Fruit fly (Drosophila melanogaster) whole organism, wandering third instar larva: ENCODE results near the gene CG7950.

ENCODE experiments used
- Abd-B ChIP-seq: fragments of >200 bp; optimal IDR thresholded peaks from 2 replicates; lab custom pipeline; 2017; ENCODE audit warnings: missing biosample characterization, missing genetic modification characterization
- Dfd ChIP-seq: fragments of >200 bp; optimal IDR thresholded peaks from 2 replicates; lab custom pipeline; 2017; ENCODE audit warnings: missing biosample characterization, missing genetic modification characterization
- Dif ChIP-seq: fragments of 200-275, 200-300 bp; sonication (Bioruptor generic); optimal IDR thresholded peaks from 2 replicates; lab custom pipeline; 2018; ENCODE audit warnings: missing biosample characterization, missing genetic modification characterization; ENCODE audit not compliant: partially characterized antibody
- HLH106 ChIP-seq: fragments of 200-800 bp; optimal IDR thresholded peaks from 3 replicates; lab custom pipeline; 2019; ENCODE audit warnings: missing biosample characterization, mild to moderate bottlenecking, missing genetic modification characterization, moderate library complexity
- brk ChIP-seq: fragments of 200-800 bp; sonication (Bioruptor generic); optimal IDR thresholded peaks from 2 replicates; lab custom pipeline; 2016; ENCODE audit warnings: missing biosample characterization, mild to moderate bottlenecking, missing genetic modification characterization
- dl ChIP-seq, 2 experiments: fragments of 175-275, 200-275 bp in 1 of 2; fragments of 200-275 bp in 1 of 2; sonication (Bioruptor generic); optimal IDR thresholded peaks; lab custom pipeline; 2018; ENCODE audit warnings: mild to moderate bottlenecking in 2 of 2, missing biosample characterization in 2 of 2, missing genetic modification characterization in 2 of 2, moderate library complexity in 2 of 2; ENCODE audit not compliant: partially characterized antibody in 2 of 2, insufficient read depth in 1 of 2
- ey ChIP-seq: fragments of 200-800 bp; sonication (Bioruptor generic); optimal IDR thresholded peaks from 2 replicates; lab custom pipeline; 2016; ENCODE audit warnings: missing biosample characterization, missing genetic modification characterization
- h ChIP-seq: fragments of 200-800 bp; sonication (Bioruptor generic); optimal IDR thresholded peaks from 3 replicates; lab custom pipeline; 2016; ENCODE audit warnings: missing biosample characterization, mild to moderate bottlenecking, missing genetic modification characterization
- lola ChIP-seq: fragments of >200 bp; optimal IDR thresholded peaks from 2 replicates; lab custom pipeline; 2017; ENCODE audit warnings: missing biosample characterization, missing genetic modification characterization
- psq ChIP-seq: fragments of 200-800 bp; sonication (Bioruptor generic); optimal IDR thresholded peaks from 3 replicates; lab custom pipeline; 2017; ENCODE audit warnings: missing biosample characterization, mild to moderate bottlenecking, missing genetic modification characterization, moderate library complexity
- rgr ChIP-seq: fragments of 200-800 bp; sonication (Bioruptor generic); optimal IDR thresholded peaks from 3 replicates; lab custom pipeline; 2016; ENCODE audit warnings: missing biosample characterization, mild to moderate bottlenecking, missing genetic modification characterization
- sv ChIP-seq: fragments of 200-800 bp; sonication (Bioruptor generic); optimal IDR thresholded peaks from 3 replicates; lab custom pipeline; 2016; ENCODE audit warnings: missing biosample characterization, missing genetic modification characterization

dm6 chr3R:30061980-30062379 is 5.3 kb downstream of the CG7950 start:
- no peak for TF ChIP-seq rgr
- no peak for TF ChIP-seq Dfd
- TF ChIP-seq sv (GFP tag; lab: Kevin White, UChicago), result no peak
- TF ChIP-seq dl (GFP tag; optimal IDR thresholded peaks at IDR 0.05; lab: Kevin White, UChicago; ENCODE audit: insufficient read depth in 1 of 2, partially characterized antibody in 2 of 2), result no peak
- no peak for TF ChIP-seq lola (GFP tag; lab: Kevin White, UChicago)
- no peak for TF ChIP-seq Dif (GFP tag; lab: Kevin White, UChicago)
- TF ChIP-seq brk, result no peak
- no peak for TF ChIP-seq Abd-B
- TF ChIP-seq HLH106, result no peak
- no peak for TF ChIP-seq ey (GFP tag; lab: Kevin White, UChicago)
- no peak for TF ChIP-seq h (GFP tag; lab: Kevin White, UChicago)
- no peak for TF ChIP-seq psq (GFP tag; lab: Kevin White, UChicago)
